Worm (Caenorhabditis elegans): ENCODE results near the gene C49C8.5.

DNA sequence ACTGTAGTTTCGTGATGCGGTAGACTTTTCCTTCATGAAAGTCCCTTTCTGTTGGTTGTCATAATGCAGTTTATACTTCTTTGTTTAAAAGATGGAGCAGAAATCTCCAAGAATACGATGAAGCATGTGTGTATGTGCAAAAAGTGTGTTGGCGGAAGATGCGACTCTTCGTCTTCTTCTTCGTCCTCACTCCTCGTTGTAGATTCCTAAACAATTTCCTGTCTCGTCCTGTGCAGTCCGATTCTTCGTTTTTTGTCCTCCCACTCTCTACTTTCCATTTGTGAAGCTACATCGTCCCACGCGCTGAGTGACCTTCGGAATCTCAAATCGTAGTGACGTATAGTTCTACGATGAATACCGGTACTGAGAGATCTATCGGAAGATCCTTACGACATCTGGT lies 25.2 kb downstream of the C49C8.5 start:
- TF ChIP-seq him-1 (tag; optimal IDR thresholded peaks at IDR 0.05) (no peak), dao-5 (tag; optimal IDR thresholded peaks at IDR 0.05) (no peak)

Measured in whole organism, L4/young adult.